Worm (Caenorhabditis elegans) whole organism, mixed stage, embryonic: Measurements from ENCODE around the gene ugt-50.
A peak's percentile ranks its signal among the peaks of the same experiment; 100 is the strongest.

ENCODE experiments used
- lin-13 ChIP-seq: fragments of 150-350 bp; optimal IDR thresholded peaks from 2 replicates; lab custom pipeline; 2014; ENCODE audit warnings: missing biosample characterization, missing genetic modification characterization
- mep-1 ChIP-seq: fragments of 150-350 bp; optimal IDR thresholded peaks from 2 replicates; lab custom pipeline; 2017; ENCODE audit warnings: missing biosample characterization, missing genetic modification reagents, missing genetic modification characterization, inconsistent platforms
- nhr-237 ChIP-seq: fragments of 150-350 bp; optimal IDR thresholded peaks from 2 replicates; lab custom pipeline; 2014; ENCODE audit warnings: missing biosample characterization, missing genetic modification characterization
- sptf-1 ChIP-seq: sonication (generic microtip); optimal IDR thresholded peaks from 2 replicates; lab custom pipeline; 2017; ENCODE audit warnings: mild to moderate bottlenecking, missing genetic modification characterization, moderate library complexity, missing compliant biosample characterization
- unc-120 ChIP-seq: sonication (generic microtip); optimal IDR thresholded peaks from 2 replicates; lab custom pipeline; 2017; ENCODE audit warnings: missing genetic modification characterization, missing compliant biosample characterization; ENCODE audit not compliant: poor library complexity, severe bottlenecking
- unc-39 ChIP-seq: fragments of 150-350 bp; optimal IDR thresholded peaks from 2 replicates; lab custom pipeline; 2014; ENCODE audit warnings: missing biosample characterization, missing genetic modification characterization
- ztf-11 ChIP-seq: fragments of 150-350 bp; optimal IDR thresholded peaks from 2 replicates; lab custom pipeline; 2014; ENCODE audit warnings: missing biosample characterization, missing genetic modification characterization

DNA sequence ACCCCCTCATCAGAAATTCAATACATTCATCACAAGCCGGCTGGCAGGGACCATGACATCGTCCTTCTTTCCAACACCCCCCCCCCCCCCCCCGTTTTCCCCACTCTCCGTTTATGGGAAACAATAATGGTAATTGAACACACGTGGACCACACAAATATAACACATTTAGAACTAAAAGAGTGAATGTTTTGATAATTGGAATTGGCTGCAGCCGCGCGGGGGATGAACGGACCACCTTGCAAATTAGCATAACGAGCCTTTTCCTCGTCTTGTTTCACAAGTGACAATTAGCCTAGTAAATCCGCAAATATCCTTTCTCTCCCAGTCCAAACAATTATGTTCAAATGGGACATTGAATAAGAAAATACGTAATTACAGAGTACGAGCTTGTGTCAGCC lies 2.7 kb upstream of the ugt-50 start:
- TF ChIP-seq ztf-11 (tag; lab: Kevin White, UChicago) (peak; percentile 30), sptf-1 (tag; lab: Kevin White, UChicago) (peak; percentile 77), unc-120 (tag; lab: Kevin White, UChicago) (no peak), unc-39 (tag; lab: Kevin White, UChicago) (no peak), mep-1 (tag; lab: Kevin White, UChicago) (no peak), lin-13 (tag; lab: Kevin White, UChicago) (no peak), nhr-237 (tag; lab: Kevin White, UChicago) (no peak)
